Worm (Caenorhabditis elegans) whole organism, midembryonic: ENCODE measurements around the gene cnc-7.

ENCODE experiments used
- klf-2 ChIP-seq: fragments of 200-800 bp; sonication (Bioruptor generic); conservative IDR thresholded peaks from 2 replicates; pipeline ENCODE4 v1.3.6; 2022; ENCODE audit warnings: missing genetic modification reagents, missing genetic modification characterization, missing compliant biosample characterization
- ref-1 ChIP-seq: fragments of 200-800 bp; sonication (Bioruptor generic); conservative IDR thresholded peaks from 2 replicates; pipeline ENCODE4 v1.3.6; 2022; ENCODE audit warnings: missing genetic modification reagents, missing genetic modification characterization, missing compliant biosample characterization
- tab-1 ChIP-seq: fragments of 200-800 bp; sonication (Bioruptor generic); IDR thresholded peaks from 2 replicates; pipeline ENCODE4 v1.3.6; 2022; ENCODE audit warnings: missing genetic modification characterization, missing compliant biosample characterization

- no peak for TF ChIP-seq tab-1
- TF ChIP-seq ref-1 (GFP tag; lab: Robert Waterston, UW), result no peak
- TF ChIP-seq klf-2 (GFP tag; lab: Robert Waterston, UW), result no peak
These were observed 5.7 kb downstream of the cnc-7 start for ce11 chrV:20399532-20400068.
